Worm (Caenorhabditis elegans): ENCODE measurements around the gene Y75B8A.13.

DNA sequence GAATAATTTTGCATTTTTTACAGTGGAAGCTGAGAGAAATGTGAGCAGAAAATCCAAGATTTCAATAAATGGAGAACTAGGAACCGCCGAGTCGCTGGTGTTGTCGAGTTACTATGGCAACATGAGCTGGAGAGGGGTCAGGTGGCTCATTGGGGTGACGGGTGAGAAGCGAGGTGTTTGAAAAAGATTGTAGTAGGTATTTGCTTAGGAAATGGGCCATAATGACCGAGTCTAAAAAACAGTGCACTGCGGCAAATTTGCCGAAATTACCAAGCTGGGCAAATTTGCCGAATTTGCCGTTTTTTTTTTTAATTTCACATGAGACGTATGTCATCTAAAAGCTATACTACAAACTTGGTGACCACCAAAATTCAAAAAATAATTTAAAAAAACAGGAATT is 13.1 kb downstream of the Y75B8A.13 start, which contains the start of gene osm-12:
- no peak for TF ChIP-seq unc-86 (tag; optimal IDR thresholded peaks at IDR 0.05)
- no peak for TF ChIP-seq tbx-7 (tag; optimal IDR thresholded peaks at IDR 0.05)
- TF ChIP-seq ceh-31 (tag; optimal IDR thresholded peaks at IDR 0.05), result no peak
- no peak for TF ChIP-seq elt-2 (tag; optimal IDR thresholded peaks at IDR 0.05)
- TF ChIP-seq fkh-10 (GFP tag; optimal IDR thresholded peaks at IDR 0.05), result no peak
- TF ChIP-seq nhr-11 (tag; optimal IDR thresholded peaks at IDR 0.05), result no peak
- TF ChIP-seq ama-1 (optimal IDR thresholded peaks at IDR 0.05), result no peak
- no peak for TF ChIP-seq ceh-48 (tag; optimal IDR thresholded peaks at IDR 0.05)
- no peak for TF ChIP-seq pqm-1 (tag; optimal IDR thresholded peaks at IDR 0.05)
- TF ChIP-seq nhr-232 (tag; optimal IDR thresholded peaks at IDR 0.05), result no peak
